Fruit fly (Drosophila melanogaster): ENCODE measurements around the gene CG6204.

CG6204 gene

DNA sequence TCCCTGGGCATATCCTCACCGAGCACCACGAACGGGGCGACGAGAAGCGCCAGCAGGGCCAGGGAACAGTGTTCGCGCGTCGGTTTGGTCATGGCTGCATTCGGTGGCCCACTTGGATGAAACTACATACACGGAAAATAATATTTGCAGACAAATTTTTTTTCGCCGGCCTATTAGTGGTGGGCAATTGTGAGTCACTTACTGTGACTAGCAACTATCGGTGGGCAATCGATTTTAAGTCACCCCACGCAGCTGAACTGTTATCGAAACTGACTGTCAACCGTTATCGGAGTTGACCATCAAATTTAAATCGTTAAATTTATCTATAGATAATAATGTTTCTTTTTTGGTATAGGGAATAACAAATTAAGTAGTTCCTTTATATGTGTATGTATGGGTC is 24.3 kb upstream of the CG6204 start, which contains the start of gene CG5510 (continued):
- no peak; the same call in 1 of the 2 replicates for TF ChIP-seq stc (GFP tag; IDR thresholded peaks at IDR 0.05)
- no peak for TF ChIP-seq gsb (GFP tag; IDR thresholded peaks at IDR 0.05)
- no peak for TF ChIP-seq CG13123 (GFP tag; optimal IDR thresholded peaks at IDR 0.05)
- peak; percentile 97 for TF ChIP-seq Med (GFP tag)
- peak; percentile 99 for TF ChIP-seq Bgb (GFP tag; IDR thresholded peaks at IDR 0.05; ENCODE audit: partially characterized antibody)
- TF ChIP-seq croc (GFP tag; conservative IDR thresholded peaks at IDR 0.05) = no peak
- peak; percentile 98 for TF ChIP-seq Sry-δ (GFP tag; optimal IDR thresholded peaks at IDR 0.05)
- TF ChIP-seq en (GFP tag; optimal IDR thresholded peaks at IDR 0.05) = peak; percentile 12
- peak; percentile 38 for TF ChIP-seq Chrac-16 (GFP tag; optimal IDR thresholded peaks at IDR 0.05)
- peak; percentile 62 for TF ChIP-seq Hmr (GFP tag; optimal IDR thresholded peaks at IDR 0.05)
- peak; percentile 87 for TF ChIP-seq kay (GFP tag; optimal IDR thresholded peaks at IDR 0.05)
- TF ChIP-seq CG12236 (GFP tag; optimal IDR thresholded peaks at IDR 0.05) = no peak
- TF ChIP-seq CG6683 (GFP tag; optimal IDR thresholded peaks at IDR 0.05) = no peak
- peak; percentile 55; the same call in 1 of the 2 replicates for TF ChIP-seq ranshi (GFP tag; IDR thresholded peaks at IDR 0.05)
- no peak for TF ChIP-seq pita (GFP tag; optimal IDR thresholded peaks at IDR 0.05)
- TF ChIP-seq E2f2 (GFP tag; IDR thresholded peaks at IDR 0.05) = peak; percentile 95
- no peak for TF ChIP-seq cad (GFP tag; optimal IDR thresholded peaks at IDR 0.05)
- TF ChIP-seq CG9876 (GFP tag; optimal IDR thresholded peaks at IDR 0.05) = peak; percentile 3
- TF ChIP-seq CG1233 (GFP tag; optimal IDR thresholded peaks at IDR 0.05) = no peak
- TF ChIP-seq oc (tag; optimal IDR thresholded peaks at IDR 0.05) = peak; percentile 10
- 0 out of 3 replicates have a peak, but pooled peaks have one; percentile 32 for TF ChIP-seq CG2889 (GFP tag; IDR thresholded peaks at IDR 0.05)
- no peak for TF ChIP-seq MTF-1 (GFP tag; optimal IDR thresholded peaks at IDR 0.05; ENCODE audit: borderline replicate concordance)
- TF ChIP-seq unpg (GFP tag; optimal IDR thresholded peaks at IDR 0.05) = no peak
- peak; percentile 84 for TF ChIP-seq Dbx (GFP tag; IDR thresholded peaks at IDR 0.05)
- TF ChIP-seq fd64A (GFP tag; optimal IDR thresholded peaks at IDR 0.05) = no peak
- peak; percentile 80 for TF ChIP-seq CG12659 (GFP tag; optimal IDR thresholded peaks at IDR 0.05)
- TF ChIP-seq CG1529 (GFP tag; optimal IDR thresholded peaks at IDR 0.05) = no peak
- peak; percentile 99 for TF ChIP-seq ato (GFP tag; IDR thresholded peaks at IDR 0.05; ENCODE audit: partially characterized antibody)
- TF ChIP-seq CG31388 (GFP tag; optimal IDR thresholded peaks at IDR 0.05) = no peak
- peak; percentile 86 for TF ChIP-seq gro (GFP tag; optimal IDR thresholded peaks at IDR 0.05)
- TF ChIP-seq Hr39 (optimal IDR thresholded peaks at IDR 0.05) = no peak
- TF ChIP-seq CG14441 (GFP tag; IDR thresholded peaks at IDR 0.05) = 0 out of 2 replicates have a peak, but pooled peaks have one; percentile 10
- TF ChIP-seq onecut (GFP tag; IDR thresholded peaks at IDR 0.05) = peak; percentile 39; the same call in 1 of the 2 replicates
- peak; percentile 12 for TF ChIP-seq Bdp1 (GFP tag; optimal IDR thresholded peaks at IDR 0.05)
- TF ChIP-seq CG11456 (GFP tag; IDR thresholded peaks at IDR 0.05) = peak; percentile 66; the same call in 2 of the 3 replicates
- peak; percentile 98 for TF ChIP-seq CG7963 (GFP tag; IDR thresholded peaks at IDR 0.05; ENCODE audit: partially characterized antibody)
- peak; percentile 71 for TF ChIP-seq CG17829 (tag; optimal IDR thresholded peaks at IDR 0.05)
- TF ChIP-seq NfI (GFP tag; optimal IDR thresholded peaks at IDR 0.05) = peak; percentile 27
- peak; percentile 58 to 61 for TF ChIP-seq Pdp1 (GFP tag; optimal IDR thresholded peaks at IDR 0.05)
- TF ChIP-seq CG6765 (GFP tag; optimal IDR thresholded peaks at IDR 0.05) = no peak
- no peak for TF ChIP-seq CG9727 (GFP tag; optimal IDR thresholded peaks at IDR 0.05)
- peak; percentile 2 for TF ChIP-seq CG8924 (tag; optimal IDR thresholded peaks at IDR 0.05)
- peak; percentile 99 for TF ChIP-seq CG13287 (GFP tag; IDR thresholded peaks at IDR 0.05; ENCODE audit: partially characterized antibody)
- TF ChIP-seq bowl (GFP tag; IDR thresholded peaks at IDR 0.05) = no peak
- TF ChIP-seq kni (GFP tag; optimal IDR thresholded peaks at IDR 0.05) = no peak
- peak; percentile 47 for TF ChIP-seq Hr3 (GFP tag; optimal IDR thresholded peaks at IDR 0.05)
- TF ChIP-seq CG10565 (GFP tag; optimal IDR thresholded peaks at IDR 0.05) = no peak
- no peak for TF ChIP-seq Gsc (GFP tag; IDR thresholded peaks at IDR 0.05)
- 0 out of 3 replicates have a peak, but pooled peaks have one; percentile 32 for TF ChIP-seq CG7357 (GFP tag; IDR thresholded peaks at IDR 0.05)
- TF ChIP-seq PHDP (tag; optimal IDR thresholded peaks at IDR 0.05) = peak; percentile 41
- TF ChIP-seq nau (GFP tag; optimal IDR thresholded peaks at IDR 0.05) = no peak
